Fruit fly (Drosophila melanogaster): ENCODE data around the gene Orc5.

DNA sequence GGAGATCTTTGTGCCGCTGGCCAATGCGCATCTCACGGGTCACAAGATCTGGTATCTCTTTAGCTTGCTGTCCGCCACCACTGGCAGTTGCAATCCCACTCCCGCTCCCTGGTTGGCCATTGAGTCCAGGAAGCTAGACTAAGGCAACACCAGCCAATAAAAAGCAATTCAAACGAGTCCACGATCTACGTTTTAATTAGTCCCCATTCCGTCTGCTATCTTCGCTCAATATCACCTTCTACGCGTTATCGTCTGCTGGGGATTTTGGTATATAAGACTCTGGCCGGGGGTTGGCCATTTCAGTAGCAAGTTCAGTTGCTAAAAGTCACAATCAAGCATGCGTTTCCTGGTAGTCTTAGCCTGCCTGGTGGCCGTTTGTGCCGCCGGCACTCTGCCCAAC, 18.0 kb downstream of the Orc5 start, which contains the start of gene CG7953:
- TF ChIP-seq HLH4C (GFP tag; IDR thresholded peaks at IDR 0.05; ENCODE audit: partially characterized antibody) (no peak), CG32532 (GFP tag; IDR thresholded peaks at IDR 0.05) (no peak), CG2120 (GFP tag; optimal IDR thresholded peaks at IDR 0.05) (no peak), Ptx1 (GFP tag; IDR thresholded peaks at IDR 0.05) (no peak), CG2129 (GFP tag; IDR thresholded peaks at IDR 0.05; ENCODE audit: partially characterized antibody) (no peak), Sox102F (GFP tag; optimal IDR thresholded peaks at IDR 0.05) (no peak), CG12769 (tag; optimal IDR thresholded peaks at IDR 0.05) (no peak), toy (GFP tag; IDR thresholded peaks at IDR 0.05) (no peak), insv (GFP tag; optimal IDR thresholded peaks at IDR 0.05) (no peak), hkb (optimal IDR thresholded peaks at IDR 0.05) (no peak), hkb (GFP tag; IDR thresholded peaks at IDR 0.05) (no peak), CG10147 (GFP tag; optimal IDR thresholded peaks at IDR 0.05) (no peak), tx (GFP tag; optimal IDR thresholded peaks at IDR 0.05) (no peak)

Measured in whole organism, embryonic.